Worm (Caenorhabditis elegans) whole organism, L1 larva: ENCODE data around the gene str-196.

Experiments
- aha-1 ChIP-seq: fragments of 150-350 bp; optimal IDR thresholded peaks from 2 replicates; lab custom pipeline; 2014; ENCODE audit warnings: missing biosample characterization, missing genetic modification characterization
- ceh-82 ChIP-seq, 3 experiments: fragments of 150-350 bp in 1 of 3; sonication (generic microtip) in 2 of 3; optimal IDR thresholded peaks; 2 replicates each; lab custom pipeline; 2014 to 2017; ENCODE audit warnings: missing biosample characterization in 3 of 3, missing genetic modification characterization in 3 of 3
- egl-13 ChIP-seq: sonication (generic microtip); optimal IDR thresholded peaks from 2 replicates; lab custom pipeline; 2016; ENCODE audit warnings: missing genotype, missing genetic modification reagents, missing genetic modification characterization, missing compliant biosample characterization
- jun-1 ChIP-seq: fragments of 150-350 bp; optimal IDR thresholded peaks from 2 replicates; lab custom pipeline; 2014; ENCODE audit warnings: missing biosample characterization, missing genetic modification reagents, missing genetic modification characterization
- lir-3 ChIP-seq: sonication (generic microtip); optimal IDR thresholded peaks from 2 replicates; lab custom pipeline; 2016; ENCODE audit warnings: mild to moderate bottlenecking, missing genetic modification characterization, moderate library complexity, missing compliant biosample characterization; ENCODE audit not compliant: poor library complexity
- pqm-1 ChIP-seq: sonication (generic microtip); optimal IDR thresholded peaks from 3 replicates; lab custom pipeline; 2017; ENCODE audit warnings: missing biosample characterization, missing genetic modification characterization
- rnt-1 ChIP-seq: sonication (generic microtip); optimal IDR thresholded peaks from 2 replicates; lab custom pipeline; 2016; ENCODE audit warnings: mild to moderate bottlenecking, missing genetic modification characterization, moderate library complexity, missing compliant biosample characterization
- skn-1 ChIP-seq: fragments of 150-350 bp; optimal IDR thresholded peaks from 2 replicates; lab custom pipeline; 2014; ENCODE audit warnings: missing biosample characterization, missing genetic modification characterization

ce11 chrV:525040-525439 lies 33.5 kb downstream of the str-196 start, which contains the start of gene R11G11.16:
- TF ChIP-seq egl-13 (tag; lab: Kevin White, UChicago) (no peak), lir-3 (tag; lab: Kevin White, UChicago) (no peak), rnt-1 (tag; lab: Kevin White, UChicago) (no peak), ceh-82 (tag; optimal IDR thresholded peaks at IDR 0.05; lab: Kevin White, UChicago) (no peak), aha-1 (tag; lab: Kevin White, UChicago) (no peak), pqm-1 (tag; lab: Kevin White, UChicago) (no peak), skn-1 (tag; lab: Kevin White, UChicago) (no peak), jun-1 (no peak)
